Worm (Caenorhabditis elegans) whole organism, early embryonic: ENCODE data around the gene unc-7.

Experiments used
- B0310.2 ChIP-seq: sonication (generic microtip); optimal IDR thresholded peaks from 2 replicates; lab custom pipeline; 2016; ENCODE audit warnings: mild to moderate bottlenecking, missing genetic modification characterization, missing compliant biosample characterization
- F13C5.2 ChIP-seq: sonication (generic microtip); optimal IDR thresholded peaks from 2 replicates; lab custom pipeline; 2017; ENCODE audit warnings: mild to moderate bottlenecking, missing genetic modification characterization, inconsistent platforms, missing compliant biosample characterization
- aly-1 ChIP-seq: sonication (generic microtip); optimal IDR thresholded peaks from 2 replicates; lab custom pipeline; 2016; ENCODE audit warnings: missing genetic modification characterization, missing compliant biosample characterization
- ama-1 ChIP-seq: fragments of 150-350 bp; optimal IDR thresholded peaks from 2 replicates; lab custom pipeline; 2014
- ceh-13 ChIP-seq: fragments of 200-800 bp; sonication (Bioruptor generic); optimal IDR thresholded peaks from 2 replicates; lab custom pipeline; 2018; ENCODE audit warnings: mild to moderate bottlenecking, missing genetic modification characterization, missing compliant biosample characterization
- ceh-36 ChIP-seq: sonication (generic microtip); optimal IDR thresholded peaks from 2 replicates; lab custom pipeline; 2016; ENCODE audit warnings: missing genetic modification characterization, inconsistent platforms, missing compliant biosample characterization
- ets-7 ChIP-seq: sonication (generic microtip); optimal IDR thresholded peaks from 2 replicates; lab custom pipeline; 2016; ENCODE audit warnings: missing genotype, missing genetic modification characterization, missing compliant biosample characterization
- flt-1 ChIP-seq: fragments of 200-800 bp; sonication (Bioruptor generic); IDR thresholded peaks from 2 replicates; pipeline ENCODE4 v1.3.6; 2022; ENCODE audit warnings: missing genetic modification characterization, missing compliant biosample characterization
- hmbx-1 ChIP-seq: sonication (generic microtip); optimal IDR thresholded peaks from 2 replicates; lab custom pipeline; 2016; ENCODE audit warnings: mild to moderate bottlenecking, missing genetic modification characterization, missing compliant biosample characterization
- hmg-4 ChIP-seq: fragments of 200-800 bp; sonication (Bioruptor generic); optimal IDR thresholded peaks from 2 replicates; lab custom pipeline; 2018; ENCODE audit warnings: mild to moderate bottlenecking, missing genetic modification characterization, missing compliant biosample characterization
- hnd-1 ChIP-seq: sonication (generic microtip); optimal IDR thresholded peaks from 2 replicates; lab custom pipeline; 2016; ENCODE audit warnings: missing genetic modification characterization, missing compliant biosample characterization
- pes-1 ChIP-seq: fragments of 200-800 bp; sonication (Bioruptor generic); IDR thresholded peaks from 2 replicates; pipeline ENCODE4 v1.3.6; 2022; ENCODE audit warnings: missing genetic modification reagents, missing genetic modification characterization, missing compliant biosample characterization
- scrt-1 ChIP-seq: fragments of 200-800 bp; sonication (Bioruptor generic); IDR thresholded peaks from 2 replicates; pipeline ENCODE4 v1.3.6; 2022; ENCODE audit warnings: missing genetic modification characterization, missing compliant biosample characterization
- sea-1 ChIP-seq: fragments of 200-800 bp; sonication (Bioruptor generic); conservative IDR thresholded peaks from 2 replicates; pipeline ENCODE4 v1.3.6; 2022; ENCODE audit warnings: missing genetic modification characterization, missing compliant biosample characterization
- tbx-11 ChIP-seq: fragments of 200-800 bp; sonication (Bioruptor generic); IDR thresholded peaks from 2 replicates; pipeline ENCODE4 v1.3.6; 2022; ENCODE audit warnings: missing genetic modification characterization, missing compliant biosample characterization
- tbx-37 ChIP-seq: fragments of 200-800 bp; sonication (Bioruptor generic); conservative IDR thresholded peaks from 2 replicates; pipeline ENCODE4 v1.3.6; 2022; ENCODE audit warnings: missing genetic modification reagents, missing genetic modification characterization, missing compliant biosample characterization
- tra-4 ChIP-seq: sonication (generic microtip); optimal IDR thresholded peaks from 2 replicates; lab custom pipeline; 2017; ENCODE audit warnings: missing genetic modification characterization, missing compliant biosample characterization

unc-7 gene

ce11 chrX:15147640-15148039, at the start of gene unc-7:
Gene unc-7, minus strand, starts transcription at chrX:15147740.
- TF ChIP-seq tbx-37 (GFP tag; lab: Robert Waterston, UW) = no peak
- no peak for TF ChIP-seq flt-1 (GFP tag; lab: Robert Waterston, UW)
- TF ChIP-seq B0310.2 (tag; lab: Kevin White, UChicago) = no peak
- TF ChIP-seq hmbx-1 (tag; lab: Kevin White, UChicago) = no peak
- no peak for TF ChIP-seq ama-1 (lab: Kevin White, UChicago)
- no peak for TF ChIP-seq hmg-4 (GFP tag; lab: Kevin White, UChicago)
- no peak for TF ChIP-seq sea-1
- TF ChIP-seq pes-1 (GFP tag; lab: Robert Waterston, UW) = no peak
- TF ChIP-seq ceh-36 (tag; lab: Kevin White, UChicago) = no peak
- TF ChIP-seq tbx-11 = no peak
- TF ChIP-seq ceh-13 (GFP tag; lab: Kevin White, UChicago) = no peak
- no peak for TF ChIP-seq aly-1 (tag; lab: Kevin White, UChicago)
- no peak for TF ChIP-seq F13C5.2 (tag; lab: Kevin White, UChicago)
- TF ChIP-seq scrt-1 (GFP tag; lab: Robert Waterston, UW) = no peak
- no peak for TF ChIP-seq ets-7
- no peak for TF ChIP-seq hnd-1 (tag; lab: Kevin White, UChicago)

ce11 chrX:15194283-15194682, 46.7 kb upstream of the unc-7 start, which contains the start of gene phat-6:
Gene phat-6, minus strand, starts transcription at chrX:15194383.
- TF ChIP-seq pes-1 (GFP tag; lab: Robert Waterston, UW) (no peak), hnd-1 (tag; lab: Kevin White, UChicago) (no peak), scrt-1 (GFP tag; lab: Robert Waterston, UW) (no peak), flt-1 (GFP tag; lab: Robert Waterston, UW) (no peak), hmg-4 (GFP tag; lab: Kevin White, UChicago) (no peak), B0310.2 (tag; lab: Kevin White, UChicago) (no peak), aly-1 (tag; lab: Kevin White, UChicago) (no peak), ceh-13 (GFP tag; lab: Kevin White, UChicago) (no peak), tbx-11 (no peak), F13C5.2 (tag; lab: Kevin White, UChicago) (no peak), tra-4 (tag; lab: Kevin White, UChicago) (no peak), ceh-36 (tag; lab: Kevin White, UChicago) (no peak), sea-1 (no peak), tbx-37 (GFP tag; lab: Robert Waterston, UW) (no peak), ets-7 (no peak)

DNA sequence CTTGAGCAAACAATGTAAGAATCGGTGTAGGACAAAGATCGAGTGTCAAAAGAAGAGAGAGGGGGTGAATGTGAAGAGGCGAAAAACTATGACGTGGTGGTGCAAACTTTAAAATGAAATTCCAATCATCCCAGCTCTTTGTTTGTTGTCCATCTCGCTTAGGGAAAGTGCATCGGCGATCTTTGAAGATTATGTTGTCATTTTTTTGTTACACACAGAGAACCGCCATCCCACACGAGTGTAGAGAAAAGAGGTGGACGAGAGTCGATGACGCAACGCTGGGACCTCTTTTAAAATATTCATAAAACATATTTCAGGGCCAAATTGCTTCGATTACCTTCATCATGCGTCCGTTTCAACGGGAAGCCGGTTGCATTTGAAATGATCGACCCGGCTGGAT, 43.8 kb upstream of the unc-7 start:
- TF ChIP-seq flt-1 (GFP tag; lab: Robert Waterston, UW) (no peak), B0310.2 (tag; lab: Kevin White, UChicago) (no peak), F13C5.2 (tag; lab: Kevin White, UChicago) (no peak), tra-4 (tag; lab: Kevin White, UChicago) (no peak), hmbx-1 (tag; lab: Kevin White, UChicago) (no peak), scrt-1 (GFP tag; lab: Robert Waterston, UW) (no peak), hmg-4 (GFP tag; lab: Kevin White, UChicago) (no peak), aly-1 (tag; lab: Kevin White, UChicago) (no peak), tbx-37 (GFP tag; lab: Robert Waterston, UW) (no peak), hnd-1 (tag; lab: Kevin White, UChicago) (no peak), ceh-36 (tag; lab: Kevin White, UChicago) (no peak), ets-7 (no peak), pes-1 (GFP tag; lab: Robert Waterston, UW) (no peak)

DNA sequence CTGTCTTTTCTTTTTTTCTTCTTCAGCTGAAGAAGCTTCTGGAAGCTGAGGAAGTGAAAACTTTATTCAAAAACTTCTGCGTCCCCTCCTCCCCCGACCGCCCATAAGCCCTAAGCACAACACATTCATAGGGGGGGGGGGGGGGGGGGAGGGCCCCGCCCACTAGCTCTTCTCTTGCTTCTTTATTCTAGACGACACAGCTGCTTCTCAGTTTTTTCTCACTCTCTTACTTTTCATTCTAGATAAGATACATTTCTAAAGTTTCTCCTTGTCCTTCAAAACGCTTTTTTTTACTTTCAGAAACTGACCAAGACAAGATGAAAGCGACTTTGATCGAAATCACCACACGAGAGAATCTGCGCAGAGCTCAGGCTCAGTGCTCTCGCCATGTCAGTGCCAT, 42.3 kb upstream of the unc-7 start, which contains the start of gene T10B10.4:
TSS of gene T10B10.4 (plus strand) at position 301 of the 400 bp plus-strand sequence.
- no peak for TF ChIP-seq hmg-4 (GFP tag; lab: Kevin White, UChicago)
- TF ChIP-seq scrt-1 (GFP tag; lab: Robert Waterston, UW) = no peak
- no peak for TF ChIP-seq tbx-11
- TF ChIP-seq ceh-13 (GFP tag; lab: Kevin White, UChicago) = no peak
- TF ChIP-seq ama-1 (lab: Kevin White, UChicago) = no peak
- no peak for TF ChIP-seq sea-1
- TF ChIP-seq ets-7 = no peak
- no peak for TF ChIP-seq B0310.2 (tag; lab: Kevin White, UChicago)
- no peak for TF ChIP-seq hmbx-1 (tag; lab: Kevin White, UChicago)
- no peak for TF ChIP-seq flt-1 (GFP tag; lab: Robert Waterston, UW)
- TF ChIP-seq F13C5.2 (tag; lab: Kevin White, UChicago) = no peak
- no peak for TF ChIP-seq aly-1 (tag; lab: Kevin White, UChicago)
- no peak for TF ChIP-seq tra-4 (tag; lab: Kevin White, UChicago)
- no peak for TF ChIP-seq ceh-36 (tag; lab: Kevin White, UChicago)
- no peak for TF ChIP-seq tbx-37 (GFP tag; lab: Robert Waterston, UW)
- no peak for TF ChIP-seq pes-1 (GFP tag; lab: Robert Waterston, UW)
- TF ChIP-seq hnd-1 (tag; lab: Kevin White, UChicago) = no peak

DNA sequence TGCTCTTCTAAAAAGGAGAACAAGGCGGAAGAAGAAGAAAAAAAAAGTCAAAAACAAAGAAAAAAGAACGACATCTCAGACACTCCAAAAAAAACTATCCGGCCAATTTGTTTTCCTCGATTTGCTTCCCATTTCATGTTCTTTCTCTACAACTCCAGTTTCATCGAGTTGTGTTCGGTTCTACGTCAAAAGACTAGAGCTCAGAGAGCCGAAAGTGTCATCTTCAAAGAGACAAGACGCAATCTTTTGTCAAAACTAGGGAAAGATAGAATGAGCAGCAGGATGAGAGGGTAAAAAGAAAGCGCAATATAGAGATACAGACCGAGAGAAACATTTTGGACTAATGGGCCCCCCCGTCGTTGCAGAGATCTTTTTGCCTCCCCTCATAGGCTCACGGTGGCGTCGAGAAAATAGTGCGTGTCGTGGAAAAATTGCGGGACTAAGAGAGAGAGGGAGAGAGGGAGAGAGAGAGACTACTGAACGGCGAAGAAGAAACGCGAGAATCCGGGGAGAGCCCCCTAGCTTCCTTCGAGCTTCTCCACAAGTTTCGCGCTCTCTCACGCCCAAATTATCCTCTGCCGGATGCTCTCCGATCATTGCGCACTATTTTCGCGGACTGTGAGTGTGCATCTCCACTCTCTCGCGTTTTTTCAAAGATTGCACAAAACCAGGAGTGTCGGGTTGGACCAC, 41.6 kb upstream of the unc-7 start:
- TF ChIP-seq hmbx-1 (tag; lab: Kevin White, UChicago) (no peak), scrt-1 (GFP tag; lab: Robert Waterston, UW) (0 out of 2 replicates have a peak, but pooled peaks have one; percentile 28), ceh-36 (tag; lab: Kevin White, UChicago) (no peak), F13C5.2 (tag; lab: Kevin White, UChicago) (peak; percentile 0), B0310.2 (tag; lab: Kevin White, UChicago) (no peak)

DNA sequence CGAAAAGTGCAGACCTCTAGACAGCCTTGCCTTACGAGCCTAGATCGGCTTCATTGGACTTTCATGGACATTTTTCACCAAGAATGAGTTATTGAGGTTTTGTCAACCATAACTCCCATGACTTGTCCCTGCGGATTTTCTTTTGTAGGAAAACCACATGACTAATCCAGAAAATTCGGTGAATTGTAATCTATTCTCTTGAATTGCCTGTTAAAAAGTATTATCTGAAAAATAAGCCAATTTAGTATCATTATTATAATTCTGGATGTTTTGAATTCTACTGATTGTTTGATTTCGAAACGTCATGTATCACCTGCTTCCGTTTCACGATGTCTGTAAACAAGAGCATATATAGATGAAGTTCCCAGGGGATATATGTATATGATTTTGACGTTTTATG, 41.0 kb upstream of the unc-7 start:
- TF ChIP-seq tbx-11 (no peak), ets-7 (no peak), ceh-13 (GFP tag; lab: Kevin White, UChicago) (no peak), tra-4 (tag; lab: Kevin White, UChicago) (no peak), hnd-1 (tag; lab: Kevin White, UChicago) (no peak), scrt-1 (GFP tag; lab: Robert Waterston, UW) (no peak), F13C5.2 (tag; lab: Kevin White, UChicago) (no peak), ama-1 (lab: Kevin White, UChicago) (no peak), flt-1 (GFP tag; lab: Robert Waterston, UW) (no peak), aly-1 (tag; lab: Kevin White, UChicago) (no peak), pes-1 (GFP tag; lab: Robert Waterston, UW) (no peak), ceh-36 (tag; lab: Kevin White, UChicago) (no peak), hmbx-1 (tag; lab: Kevin White, UChicago) (no peak), hmg-4 (GFP tag; lab: Kevin White, UChicago) (no peak), sea-1 (no peak), tbx-37 (GFP tag; lab: Robert Waterston, UW) (no peak), B0310.2 (tag; lab: Kevin White, UChicago) (no peak)
